Worm (Caenorhabditis elegans) whole organism, L4 larva: ENCODE measurements around the gene imp-3.

ENCODE experiments used
- Y5F2A.4 ChIP-seq: fragments of 200-800 bp; sonication (Bioruptor generic); optimal IDR thresholded peaks from 2 replicates; lab custom pipeline; 2018; ENCODE audit warnings: mild to moderate bottlenecking, missing genetic modification characterization, missing compliant biosample characterization
- ama-1 ChIP-seq: fragments of 150-350 bp; optimal IDR thresholded peaks from 2 replicates; lab custom pipeline; 2014; ENCODE audit warnings: inconsistent platforms, mixed read lengths
- mes-2 ChIP-seq: sonication (generic microtip); optimal IDR thresholded peaks from 2 replicates; lab custom pipeline; 2016; ENCODE audit warnings: missing genotype, mild to moderate bottlenecking, missing genetic modification characterization, missing compliant biosample characterization; ENCODE audit not compliant: poor library complexity, severe bottlenecking

DNA sequence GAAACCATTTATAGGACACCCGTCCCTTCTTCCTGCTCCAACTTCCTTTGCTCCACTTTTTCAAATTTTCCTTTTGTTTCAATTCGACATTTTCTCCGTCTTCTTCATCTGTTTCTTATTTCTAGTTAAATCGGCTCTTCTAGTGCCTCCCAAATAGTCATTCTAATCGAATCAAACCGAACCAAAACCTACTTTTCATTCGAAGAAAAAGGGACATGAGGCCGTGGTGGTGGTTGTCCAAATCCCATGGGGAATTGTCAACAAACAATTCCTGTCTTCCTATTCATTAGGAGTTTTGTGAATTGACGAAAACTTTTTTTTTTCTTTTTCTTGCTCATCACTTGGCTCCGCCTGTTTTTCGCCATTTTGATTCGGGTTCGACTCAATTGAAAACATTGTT is 52.8 kb downstream of the imp-3 start:
- no peak for TF ChIP-seq mes-2 (tag; lab: Kevin White, UChicago)
- no peak for TF ChIP-seq Y5F2A.4
- no peak for TF ChIP-seq ama-1 (lab: Kevin White, UChicago)
